Worm (Caenorhabditis elegans) whole organism, L2 larva: ENCODE results near the gene rsp-2.

ENCODE experiments used
- C34F6.9 ChIP-seq: fragments of 150-350 bp; optimal IDR thresholded peaks from 2 replicates; lab custom pipeline; 2014; ENCODE audit warnings: missing biosample characterization, missing genetic modification characterization
- F13H6.1 ChIP-seq: sonication (generic microtip); optimal IDR thresholded peaks from 2 replicates; lab custom pipeline; 2016; ENCODE audit warnings: missing genetic modification characterization, missing compliant biosample characterization
- R02D3.7 ChIP-seq: fragments of 150-350 bp; optimal IDR thresholded peaks from 2 replicates; lab custom pipeline; 2014; ENCODE audit warnings: missing biosample characterization, missing genetic modification characterization
- Y55F3AM.14 ChIP-seq: fragments of 200-800 bp; sonication (Bioruptor generic); optimal IDR thresholded peaks from 2 replicates; lab custom pipeline; 2018; ENCODE audit warnings: mild to moderate bottlenecking, missing genetic modification characterization, missing compliant biosample characterization
- alr-1 ChIP-seq: fragments of 150-350 bp; optimal IDR thresholded peaks from 2 replicates; lab custom pipeline; 2014; ENCODE audit warnings: missing biosample characterization, missing genetic modification characterization
- ama-1 ChIP-seq: fragments of 150-350 bp; optimal IDR thresholded peaks from 2 replicates; lab custom pipeline; 2018; ENCODE audit warnings: inconsistent platforms
- blmp-1 ChIP-seq: sonication (generic microtip); optimal IDR thresholded peaks from 2 replicates; lab custom pipeline; 2017; ENCODE audit warnings: missing genetic modification characterization, mild to moderate bottlenecking, missing compliant biosample characterization, antibody characterized with exemption, moderate library complexity; ENCODE audit not compliant: insufficient read depth
- ceh-16 ChIP-seq: fragments of 150-350 bp; optimal IDR thresholded peaks from 2 replicates; lab custom pipeline; 2014; ENCODE audit warnings: missing biosample characterization, missing genetic modification characterization
- ceh-82 ChIP-seq: fragments of 150-350 bp; optimal IDR thresholded peaks from 2 replicates; lab custom pipeline; 2014; ENCODE audit warnings: missing biosample characterization, missing genetic modification characterization
- crh-2 ChIP-seq: sonication (generic microtip); optimal IDR thresholded peaks from 2 replicates; lab custom pipeline; 2017; ENCODE audit warnings: missing biosample characterization, missing genetic modification characterization
- dmd-4 ChIP-seq: sonication (generic microtip); optimal IDR thresholded peaks from 2 replicates; lab custom pipeline; 2017; ENCODE audit warnings: missing biosample characterization, missing genetic modification characterization
- egl-27 ChIP-seq: sonication (generic microtip); optimal IDR thresholded peaks from 3 replicates; lab custom pipeline; 2017; ENCODE audit warnings: missing biosample characterization, missing genetic modification reagents, missing genetic modification characterization
- elt-1 ChIP-seq: fragments of 150-350 bp; optimal IDR thresholded peaks from 2 replicates; lab custom pipeline; 2014; ENCODE audit warnings: missing biosample characterization, missing genetic modification characterization
- elt-3 ChIP-seq: sonication (generic microtip); optimal IDR thresholded peaks from 2 replicates; lab custom pipeline; 2017; ENCODE audit warnings: missing biosample characterization, missing genetic modification characterization
- fos-1 ChIP-seq: fragments of 150-350 bp; optimal IDR thresholded peaks from 2 replicates; lab custom pipeline; 2014; ENCODE audit warnings: missing biosample characterization, missing genetic modification characterization
- gmeb-1 ChIP-seq: fragments of 150-350 bp; optimal IDR thresholded peaks from 2 replicates; lab custom pipeline; 2014; ENCODE audit warnings: missing biosample characterization, missing genetic modification characterization
- lin-11 ChIP-seq: fragments of 150-350 bp; sonication (generic microtip); optimal IDR thresholded peaks from 2 replicates; lab custom pipeline; 2014; ENCODE audit warnings: missing biosample characterization, missing genetic modification characterization, inconsistent platforms, mixed read lengths
- lin-13 ChIP-seq: fragments of 150-350 bp; optimal IDR thresholded peaks from 2 replicates; lab custom pipeline; 2014; ENCODE audit warnings: missing biosample characterization, missing genetic modification reagents, missing genetic modification characterization
- lsy-2 ChIP-seq, 2 experiments: fragments of 150-350 bp in 1 of 2; sonication (generic microtip) in 1 of 2; optimal IDR thresholded peaks; 2 replicates each; lab custom pipeline; 2014 to 2017; ENCODE audit warnings: missing biosample characterization in 2 of 2, missing genetic modification characterization in 2 of 2
- mab-5 ChIP-seq: fragments of 150-350 bp; optimal IDR thresholded peaks from 2 replicates; lab custom pipeline; 2014; ENCODE audit warnings: missing biosample characterization, missing genetic modification characterization
- mdl-1 ChIP-seq, 2 experiments: fragments of 150-350 bp in 1 of 2; sonication (generic microtip) in 1 of 2; optimal IDR thresholded peaks; 2 replicates each; lab custom pipeline; 2017; ENCODE audit warnings: missing biosample characterization in 2 of 2, missing genetic modification characterization in 2 of 2
- nhr-10 ChIP-seq: sonication (generic microtip); optimal IDR thresholded peaks from 2 replicates; lab custom pipeline; 2017; ENCODE audit warnings: missing biosample characterization, missing genetic modification characterization
- nhr-129 ChIP-seq: fragments of 150-350 bp; optimal IDR thresholded peaks from 2 replicates; lab custom pipeline; 2014; ENCODE audit warnings: missing biosample characterization, missing genetic modification characterization
- nhr-21 ChIP-seq: fragments of 150-350 bp; optimal IDR thresholded peaks from 2 replicates; lab custom pipeline; 2014; ENCODE audit warnings: missing biosample characterization, missing genetic modification characterization
- nhr-23 ChIP-seq: fragments of 150-350 bp; optimal IDR thresholded peaks from 2 replicates; lab custom pipeline; 2014; ENCODE audit warnings: missing biosample characterization, missing genetic modification reagents, missing genetic modification characterization
- nhr-237 ChIP-seq: fragments of 150-350 bp; optimal IDR thresholded peaks from 2 replicates; lab custom pipeline; 2014; ENCODE audit warnings: missing biosample characterization, missing genetic modification characterization
- nhr-25 ChIP-seq: fragments of 150-350 bp; sonication (generic microtip); optimal IDR thresholded peaks from 3 replicates; lab custom pipeline; 2014; ENCODE audit warnings: missing biosample characterization, missing genetic modification characterization
- nhr-6 ChIP-seq: fragments of 150-350 bp; optimal IDR thresholded peaks from 2 replicates; lab custom pipeline; 2014; ENCODE audit warnings: missing biosample characterization, missing genetic modification characterization
- peb-1 ChIP-seq: fragments of 150-350 bp; optimal IDR thresholded peaks from 2 replicates; lab custom pipeline; 2014; ENCODE audit warnings: missing biosample characterization, missing genetic modification characterization
- sem-4 ChIP-seq: fragments of 150-350 bp; optimal IDR thresholded peaks from 2 replicates; lab custom pipeline; 2014; ENCODE audit warnings: missing biosample characterization, missing genetic modification reagents, missing genetic modification characterization
- skn-1 ChIP-seq: sonication (generic microtip); optimal IDR thresholded peaks from 2 replicates; lab custom pipeline; 2017; ENCODE audit warnings: missing biosample characterization, missing genetic modification characterization
- sma-3 ChIP-seq: sonication (generic microtip); optimal IDR thresholded peaks from 2 replicates; lab custom pipeline; 2016; ENCODE audit warnings: missing genetic modification reagents, missing genetic modification characterization, missing compliant biosample characterization
- sma-9 ChIP-seq, 2 experiments: fragments of 150-350 bp in 1 of 2; sonication (generic microtip) in 1 of 2; optimal IDR thresholded peaks; 2 replicates each; lab custom pipeline; 2014 to 2016; ENCODE audit warnings: missing genetic modification characterization in 2 of 2, mild to moderate bottlenecking in 1 of 2, missing biosample characterization in 1 of 2, missing compliant biosample characterization in 1 of 2, missing genetic modification reagents in 1 of 2, moderate library complexity in 1 of 2
- snpc-4 ChIP-seq: fragments of 150-350 bp; optimal IDR thresholded peaks from 2 replicates; lab custom pipeline; 2014; ENCODE audit warnings: missing biosample characterization, missing genetic modification characterization
- unc-39 ChIP-seq: fragments of 150-350 bp; optimal IDR thresholded peaks from 2 replicates; lab custom pipeline; 2014; ENCODE audit warnings: missing biosample characterization, missing genetic modification characterization
- unc-55 ChIP-seq: fragments of 150-350 bp; sonication (generic microtip); optimal IDR thresholded peaks from 3 replicates; lab custom pipeline; 2014; ENCODE audit warnings: missing biosample characterization, missing genetic modification reagents, missing genetic modification characterization
- unc-62 ChIP-seq: fragments of 150-350 bp; optimal IDR thresholded peaks from 2 replicates; lab custom pipeline; 2014; ENCODE audit warnings: missing biosample characterization, missing genetic modification reagents, missing genetic modification characterization
- zag-1 ChIP-seq: fragments of 150-350 bp; optimal IDR thresholded peaks from 2 replicates; lab custom pipeline; 2014; ENCODE audit warnings: missing biosample characterization, missing genetic modification characterization
- ztf-1 ChIP-seq: fragments of 200-800 bp; sonication (Bioruptor generic); conservative IDR thresholded peaks from 2 replicates; pipeline ENCODE4 v1.3.6; 2022; ENCODE audit warnings: missing genetic modification characterization, missing compliant biosample characterization
- ztf-11 ChIP-seq: sonication (generic microtip); optimal IDR thresholded peaks from 2 replicates; lab custom pipeline; 2017; ENCODE audit warnings: missing biosample characterization, missing genetic modification characterization
- ztf-4 ChIP-seq: fragments of 150-350 bp; optimal IDR thresholded peaks from 2 replicates; lab custom pipeline; 2014; ENCODE audit warnings: missing biosample characterization, missing genetic modification characterization

The rsp-2 gene

DNA sequence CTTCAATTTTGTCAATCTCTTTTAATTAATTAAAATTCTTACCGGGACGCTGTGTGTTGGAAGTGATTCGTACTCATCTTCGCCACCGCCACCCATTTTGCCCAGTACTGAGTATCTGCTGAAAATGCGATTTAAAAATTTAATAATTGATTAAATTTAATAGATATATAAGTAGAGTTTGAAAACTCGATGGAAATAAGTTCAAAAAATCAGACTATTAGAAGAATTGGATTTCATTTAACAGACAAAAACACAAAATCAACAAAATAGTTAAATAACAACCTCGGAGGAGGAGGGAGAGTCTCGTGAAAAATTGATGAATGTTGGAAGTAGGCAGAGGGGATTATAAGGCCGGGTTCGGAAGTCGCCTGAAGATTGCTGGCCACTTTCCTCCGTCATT, 19.2 kb upstream of the rsp-2 start, which contains the start of gene mfn-1:
Gene mfn-1 (minus strand): TSS at position 101 of the 400 bp plus-strand sequence.
- no peak for TF ChIP-seq skn-1 (tag; lab: Kevin White, UChicago)

DNA sequence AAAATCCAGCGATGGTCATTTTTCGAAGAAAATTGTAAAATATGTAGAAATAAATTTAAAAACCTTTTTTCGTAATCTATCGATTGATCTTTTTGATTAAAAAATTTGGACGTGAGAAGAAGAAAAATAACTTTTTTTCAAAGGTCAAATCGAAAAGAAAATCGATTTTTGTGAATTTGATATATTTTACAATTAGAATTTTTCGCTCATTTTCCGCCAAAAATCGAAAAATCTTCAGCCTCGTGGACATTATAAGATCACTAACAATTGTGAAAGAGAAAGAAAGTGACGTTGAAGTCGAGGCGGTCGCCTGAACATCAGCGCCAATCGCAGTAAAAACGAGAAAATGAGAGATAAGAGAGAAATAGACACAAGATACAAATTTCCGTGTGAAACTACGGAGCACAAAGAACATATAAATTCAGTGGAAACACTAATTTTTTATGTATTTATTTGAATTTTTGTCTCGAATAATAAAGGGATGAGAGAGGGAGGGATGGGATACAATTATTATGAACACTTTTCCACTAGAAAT, 16.9 kb upstream of the rsp-2 start, which contains the start of gene cisd-1:
Gene cisd-1 (minus strand): TSS at position 51 of the 535 bp plus-strand sequence.
- TF ChIP-seq ama-1 (lab: Kevin White, UChicago) (no peak), C34F6.9 (peak; percentile 21), sma-9 (GFP tag; optimal IDR thresholded peaks at IDR 0.05; lab: Kevin White, UChicago) (peak; percentile 17), sma-9 (tag; optimal IDR thresholded peaks at IDR 0.05; lab: Kevin White, UChicago) (no peak), lsy-2 (tag; optimal IDR thresholded peaks at IDR 0.05; lab: Kevin White, UChicago) (peak in 1 of 2 experiments; percentile 14), unc-62 (no peak), crh-2 (tag; lab: Kevin White, UChicago) (peak; percentile 40), fos-1 (tag; lab: Kevin White, UChicago) (peak; percentile 58)

DNA sequence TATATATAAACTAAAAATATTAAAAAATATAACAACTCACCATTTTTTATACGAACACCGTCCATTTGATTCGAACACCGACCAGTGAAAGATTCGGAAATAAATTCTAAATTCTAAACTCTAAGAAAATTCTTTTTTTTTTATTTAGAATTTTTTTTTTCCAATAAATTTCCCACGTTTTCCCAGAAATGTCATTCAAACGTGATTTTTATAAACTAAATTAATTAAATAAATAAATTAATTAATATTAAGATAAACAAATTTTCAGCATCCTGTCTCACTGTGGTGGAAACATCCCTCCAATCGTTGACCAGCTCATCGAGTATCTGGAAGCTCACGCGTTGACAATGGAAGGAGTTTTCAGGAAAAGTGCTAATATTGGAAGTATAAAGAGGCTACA, 14.8 kb upstream of the rsp-2 start, which contains the start of gene klp-17:
Gene klp-17 (minus strand): TSS at position 101 of the 400 bp plus-strand sequence.
- TF ChIP-seq nhr-23 (tag; lab: Kevin White, UChicago) (no peak), lin-11 (no peak), ceh-82 (no peak), mab-5 (no peak)

DNA sequence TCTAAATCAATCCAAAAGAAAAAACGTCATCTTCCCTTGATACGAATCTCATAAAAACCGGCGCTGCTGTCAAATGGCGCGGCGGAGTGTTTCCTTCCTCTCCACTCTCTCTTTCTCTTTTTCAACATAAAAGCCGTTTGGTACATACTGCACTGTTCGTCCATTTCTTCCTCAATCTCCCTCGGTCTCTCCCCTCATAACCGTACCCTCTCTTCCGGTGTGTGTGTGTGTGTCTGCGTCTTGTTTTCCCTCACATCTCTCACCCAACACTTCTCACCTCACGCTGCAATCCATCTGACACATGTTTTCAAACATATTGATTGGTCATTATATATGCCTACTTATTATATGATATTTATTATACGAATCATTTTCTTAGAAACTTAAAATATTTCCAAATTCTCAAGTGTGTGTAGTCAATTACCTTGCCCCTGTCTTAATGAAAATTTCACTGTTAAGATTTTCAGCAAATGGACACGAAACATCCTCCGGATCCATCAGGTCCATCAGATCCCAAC, 11.7 kb upstream of the rsp-2 start, which contains the start of the genes aars-1 and rga-1:
Gene aars-1 (minus strand): TSS at position 71 of the 518 bp plus-strand sequence.
Gene rga-1 (plus strand): TSS at position 468 of the 518 bp plus-strand sequence.
- TF ChIP-seq nhr-6 (no peak), nhr-129 (tag; lab: Kevin White, UChicago) (peak; percentile 70), alr-1 (tag; lab: Kevin White, UChicago) (no peak), fos-1 (tag; lab: Kevin White, UChicago) (peak; percentile 68), C34F6.9 (peak; percentile 77), sma-3 (GFP tag; lab: Kevin White, UChicago) (peak; percentile 40), ceh-16 (no peak), lsy-2 (tag; optimal IDR thresholded peaks at IDR 0.05; lab: Kevin White, UChicago) (peak in 1 of 2 experiments; percentile 70), Y55F3AM.14 (GFP tag; lab: Kevin White, UChicago) (no peak), sma-9 (GFP tag; optimal IDR thresholded peaks at IDR 0.05; lab: Kevin White, UChicago) (peak; percentile 83), sma-9 (tag; optimal IDR thresholded peaks at IDR 0.05; lab: Kevin White, UChicago) (no peak), elt-3 (tag; lab: Kevin White, UChicago) (no peak), peb-1 (tag; lab: Kevin White, UChicago) (no peak), crh-2 (tag; lab: Kevin White, UChicago) (peak; percentile 39), unc-39 (tag; lab: Kevin White, UChicago) (no peak), ztf-1 (GFP tag; lab: Robert Waterston, UW) (no peak), nhr-23 (tag; lab: Kevin White, UChicago) (no peak), nhr-21 (tag; lab: Kevin White, UChicago) (peak; percentile 48), sem-4 (tag; lab: Kevin White, UChicago) (peak; percentile 77), lin-13 (peak; percentile 20), egl-27 (tag; lab: Kevin White, UChicago) (no peak), skn-1 (tag; lab: Kevin White, UChicago) (no peak), nhr-10 (tag; lab: Kevin White, UChicago) (no peak), nhr-237 (no peak), nhr-25 (tag; lab: Kevin White, UChicago) (peak; percentile 73), ama-1 (lab: Kevin White, UChicago) (no peak), blmp-1 (tag; lab: Kevin White, UChicago) (peak; percentile 70), lin-11 (no peak), unc-62 (no peak), F13H6.1 (tag; lab: Kevin White, UChicago) (peak; percentile 75), mdl-1 (tag; optimal IDR thresholded peaks at IDR 0.05; lab: Kevin White, UChicago) (no peak), unc-55 (peak; percentile 50), ztf-4 (tag; lab: Kevin White, UChicago) (no peak), elt-1 (tag; lab: Kevin White, UChicago) (no peak), mab-5 (no peak), gmeb-1 (tag; lab: Kevin White, UChicago) (no peak), snpc-4 (no peak), ztf-11 (tag; lab: Kevin White, UChicago) (no peak), zag-1 (no peak), R02D3.7 (tag; lab: Kevin White, UChicago) (no peak), dmd-4 (tag; lab: Kevin White, UChicago) (no peak)
